Worm (Caenorhabditis elegans): ENCODE results near the gene dnj-5.

dnj-5 gene

DNA sequence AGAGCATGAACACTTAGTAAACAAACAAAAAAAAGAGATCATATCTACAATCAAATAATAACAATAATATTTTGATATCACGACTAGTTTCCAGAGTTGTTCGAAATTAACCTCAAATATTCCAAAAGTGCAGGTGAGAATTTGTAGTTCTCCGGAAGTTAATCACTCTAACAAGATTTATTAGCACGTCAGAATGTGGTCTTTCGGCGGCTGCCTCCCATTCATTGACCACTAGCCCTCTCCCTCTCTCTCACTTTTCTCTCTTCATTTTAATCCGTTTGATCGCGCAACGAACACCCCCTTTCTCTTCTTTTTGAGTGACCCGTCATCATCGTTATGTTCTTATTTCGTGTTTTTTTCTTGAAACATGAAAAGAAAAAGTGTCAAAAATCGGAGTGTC, 32.4 kb downstream of the dnj-5 start:
- TF ChIP-seq unc-42 (tag; optimal IDR thresholded peaks at IDR 0.05): peak; percentile 82
- no peak for TF ChIP-seq tbx-7 (tag; optimal IDR thresholded peaks at IDR 0.05)
- TF ChIP-seq nhr-232 (tag; optimal IDR thresholded peaks at IDR 0.05): no peak
- no peak for TF ChIP-seq zip-5 (tag; optimal IDR thresholded peaks at IDR 0.05)
- TF ChIP-seq dve-1 (tag; optimal IDR thresholded peaks at IDR 0.05): no peak
- TF ChIP-seq ceh-2 (tag; optimal IDR thresholded peaks at IDR 0.05): no peak
- TF ChIP-seq gmeb-2 (tag; optimal IDR thresholded peaks at IDR 0.05): no peak
- no peak for TF ChIP-seq ceh-6 (GFP tag; optimal IDR thresholded peaks at IDR 0.05)
- TF ChIP-seq rnt-1 (tag; optimal IDR thresholded peaks at IDR 0.05): peak; percentile 72
- TF ChIP-seq unc-55 (GFP tag; optimal IDR thresholded peaks at IDR 0.05): peak; percentile 88
- TF ChIP-seq ceh-22 (tag; optimal IDR thresholded peaks at IDR 0.05): no peak
- peak; percentile 14 for TF ChIP-seq ceh-14 (tag; optimal IDR thresholded peaks at IDR 0.05)
- TF ChIP-seq dmd-4 (tag; optimal IDR thresholded peaks at IDR 0.05; ENCODE audit: borderline replicate concordance): no peak
- TF ChIP-seq F13H6.1 (tag; optimal IDR thresholded peaks at IDR 0.05): peak; percentile 39
- no peak for TF ChIP-seq ama-1 (optimal IDR thresholded peaks at IDR 0.05)
- TF ChIP-seq lim-6 (tag; optimal IDR thresholded peaks at IDR 0.05): no peak
- TF ChIP-seq mec-3 (tag; optimal IDR thresholded peaks at IDR 0.05; ENCODE audit: borderline replicate concordance): no peak
- TF ChIP-seq ref-2 (tag; optimal IDR thresholded peaks at IDR 0.05): peak; percentile 41
- TF ChIP-seq lin-11 (tag; optimal IDR thresholded peaks at IDR 0.05): no peak
- TF ChIP-seq ahr-1 (tag; optimal IDR thresholded peaks at IDR 0.05): no peak
- peak; percentile 51 for TF ChIP-seq nfya-1 (tag; optimal IDR thresholded peaks at IDR 0.05)
- TF ChIP-seq tbx-2 (tag; optimal IDR thresholded peaks at IDR 0.05): peak; percentile 10

DNA sequence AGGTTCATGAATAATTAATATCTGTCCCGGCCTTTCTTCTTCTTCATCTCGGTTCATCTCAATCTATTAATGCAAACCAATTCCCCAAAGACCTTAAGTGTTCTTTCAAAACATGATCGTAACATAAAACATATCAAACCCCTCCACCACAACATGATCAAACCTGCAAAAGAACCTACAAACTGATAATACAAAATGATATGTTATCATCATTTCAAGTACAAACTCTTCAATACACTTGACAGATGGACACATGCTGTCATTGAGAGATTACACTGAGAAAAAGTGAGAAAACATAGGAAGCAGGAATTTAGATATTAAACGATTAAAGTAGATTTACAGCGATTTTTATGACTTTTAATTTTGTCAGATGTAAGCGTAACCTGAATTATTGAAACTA, 33.6 kb downstream of the dnj-5 start:
- TF ChIP-seq fkh-6 (tag; optimal IDR thresholded peaks at IDR 0.05) (no peak), tbx-2 (tag; optimal IDR thresholded peaks at IDR 0.05) (no peak), ceh-9 (tag; optimal IDR thresholded peaks at IDR 0.05) (no peak), dve-1 (tag; optimal IDR thresholded peaks at IDR 0.05) (peak; percentile 6), lim-6 (tag; optimal IDR thresholded peaks at IDR 0.05) (no peak), elt-2 (tag; optimal IDR thresholded peaks at IDR 0.05) (peak; percentile 90), ceh-2 (tag; optimal IDR thresholded peaks at IDR 0.05) (no peak), ceh-24 (tag; optimal IDR thresholded peaks at IDR 0.05) (no peak), unc-55 (GFP tag; optimal IDR thresholded peaks at IDR 0.05) (peak; percentile 87), tbx-7 (tag; optimal IDR thresholded peaks at IDR 0.05) (no peak), unc-86 (tag; optimal IDR thresholded peaks at IDR 0.05) (no peak)

DNA sequence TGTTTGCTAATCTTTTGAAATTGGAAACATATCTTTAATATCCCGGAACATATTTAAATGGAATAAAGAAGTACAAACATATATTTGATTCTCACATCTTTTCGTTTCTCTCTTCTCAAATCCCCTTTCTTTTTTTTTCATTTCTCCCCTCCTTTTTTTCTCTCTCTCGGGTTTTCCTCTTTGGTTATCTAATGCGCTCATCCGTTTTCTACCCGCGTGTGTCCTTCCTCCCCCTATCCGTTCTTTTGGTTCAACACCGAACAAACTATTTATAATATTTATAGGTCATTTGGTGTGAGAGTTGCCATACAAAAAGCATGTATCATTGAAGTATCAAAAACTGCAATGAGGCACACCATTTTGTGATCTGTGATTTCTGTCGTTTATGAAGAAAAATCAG, 34.2 kb downstream of the dnj-5 start:
- TF ChIP-seq sox-2 (GFP tag; IDR thresholded peaks at IDR 0.05) (no peak), nfya-1 (tag; optimal IDR thresholded peaks at IDR 0.05) (peak; percentile 0), unc-42 (tag; optimal IDR thresholded peaks at IDR 0.05) (peak; percentile 67)

DNA sequence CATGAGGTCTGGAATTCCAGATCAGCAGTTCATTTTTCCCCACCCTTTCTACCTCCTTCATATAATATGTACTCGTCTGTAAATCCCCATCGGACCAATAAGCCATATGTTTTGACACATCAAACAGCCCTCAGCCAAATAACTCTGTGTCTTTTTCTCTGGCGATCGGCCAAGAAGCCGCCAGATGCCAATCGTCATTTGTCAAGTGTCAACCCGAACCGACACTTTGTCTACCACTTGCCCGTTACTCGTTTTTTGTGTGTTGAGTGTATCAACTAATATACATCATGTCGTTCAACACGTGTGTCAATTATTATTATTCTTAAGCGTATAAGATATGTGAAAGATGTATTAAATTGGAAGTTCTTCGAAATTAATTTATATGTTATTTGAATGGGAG, 34.9 kb downstream of the dnj-5 start:
- TF ChIP-seq rnt-1 (tag; optimal IDR thresholded peaks at IDR 0.05): peak; percentile 25
- TF ChIP-seq ceh-30 (tag; optimal IDR thresholded peaks at IDR 0.05): no peak
- peak; percentile 25 for TF ChIP-seq tbx-2 (tag; optimal IDR thresholded peaks at IDR 0.05)
- no peak for TF ChIP-seq tbx-7 (tag; optimal IDR thresholded peaks at IDR 0.05)
- TF ChIP-seq ceh-18 (tag; optimal IDR thresholded peaks at IDR 0.05): peak; percentile 40
- peak; percentile 99 for TF ChIP-seq unc-55 (GFP tag; optimal IDR thresholded peaks at IDR 0.05)
- TF ChIP-seq hlh-8 (tag; optimal IDR thresholded peaks at IDR 0.05): peak; percentile 69
- TF ChIP-seq T23F11.4 (GFP tag; optimal IDR thresholded peaks at IDR 0.05): no peak

DNA sequence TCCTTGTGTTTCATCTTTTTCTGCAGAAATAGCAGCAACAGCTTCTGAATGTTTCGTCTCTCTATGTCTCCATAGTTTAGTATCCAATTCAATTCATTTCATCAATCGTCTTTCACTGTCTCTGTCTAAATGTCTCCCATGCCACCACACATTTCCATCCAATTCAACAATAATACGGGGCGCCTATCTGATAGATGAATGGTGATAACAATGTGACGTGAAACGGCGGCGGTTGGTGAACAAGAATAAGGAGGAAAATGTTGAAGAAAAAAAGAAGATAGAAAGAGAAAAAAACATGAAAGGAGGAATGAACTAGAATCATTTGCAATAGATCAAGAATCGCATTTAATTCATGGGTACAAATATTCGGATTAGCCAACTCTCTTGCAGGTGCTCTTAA, 35.8 kb downstream of the dnj-5 start:
- TF ChIP-seq unc-55 (GFP tag; optimal IDR thresholded peaks at IDR 0.05) (peak; percentile 93), ceh-18 (tag; optimal IDR thresholded peaks at IDR 0.05) (peak; percentile 68), ceh-45 (GFP tag; IDR thresholded peaks at IDR 0.05) (no peak), nfya-1 (tag; optimal IDR thresholded peaks at IDR 0.05) (peak; percentile 57), elt-2 (tag; optimal IDR thresholded peaks at IDR 0.05) (peak; percentile 39), lim-6 (tag; optimal IDR thresholded peaks at IDR 0.05) (no peak), rnt-1 (tag; optimal IDR thresholded peaks at IDR 0.05) (peak; percentile 81), ceh-6 (GFP tag; optimal IDR thresholded peaks at IDR 0.05) (no peak), dmd-4 (tag; optimal IDR thresholded peaks at IDR 0.05; ENCODE audit: borderline replicate concordance) (no peak), C08G9.2 (tag; optimal IDR thresholded peaks at IDR 0.05) (no peak), sox-2 (GFP tag; IDR thresholded peaks at IDR 0.05) (no peak), odd-2 (tag; optimal IDR thresholded peaks at IDR 0.05) (no peak), fkh-6 (tag; optimal IDR thresholded peaks at IDR 0.05) (no peak)
